Worm (Caenorhabditis elegans) whole organism, L1 larva: ENCODE measurements around the gene F44E2.3.
A peak's percentile ranks its signal among the peaks of the same experiment; 100 is the strongest.

Experiments
- C16A3.4 ChIP-seq: fragments of 150-350 bp; optimal IDR thresholded peaks from 2 replicates; lab custom pipeline; 2014; ENCODE audit warnings: missing biosample characterization, missing genetic modification characterization
- C34B4.2 ChIP-seq: sonication (generic microtip); optimal IDR thresholded peaks from 2 replicates; lab custom pipeline; 2017; ENCODE audit warnings: mild to moderate bottlenecking, missing genetic modification characterization, missing compliant biosample characterization
- aha-1 ChIP-seq: fragments of 150-350 bp; optimal IDR thresholded peaks from 2 replicates; lab custom pipeline; 2014; ENCODE audit warnings: missing biosample characterization, missing genetic modification characterization
- aly-2 ChIP-seq: fragments of 150-350 bp; optimal IDR thresholded peaks from 2 replicates; lab custom pipeline; 2014; ENCODE audit warnings: missing biosample characterization, missing genetic modification characterization
- blmp-1 ChIP-seq: fragments of 150-350 bp; optimal IDR thresholded peaks from 2 replicates; lab custom pipeline; 2014; ENCODE audit warnings: missing biosample characterization, missing genetic modification characterization
- ceh-8 ChIP-seq: fragments of 200-800 bp; sonication (Bioruptor generic); optimal IDR thresholded peaks from 2 replicates; lab custom pipeline; 2018; ENCODE audit warnings: mild to moderate bottlenecking, missing genetic modification characterization, moderate library complexity, missing compliant biosample characterization
- ceh-88 ChIP-seq: fragments of 200-800 bp; sonication (Bioruptor generic); IDR thresholded peaks from 2 replicates; pipeline ENCODE4 v1.3.6; 2022; ENCODE audit warnings: missing genetic modification characterization, missing compliant biosample characterization
- ceh-90 ChIP-seq: sonication (generic microtip); optimal IDR thresholded peaks from 2 replicates; lab custom pipeline; 2016; ENCODE audit warnings: missing genetic modification characterization, missing compliant biosample characterization
- ces-1 ChIP-seq: fragments of 150-350 bp; optimal IDR thresholded peaks from 2 replicates; lab custom pipeline; 2014; ENCODE audit warnings: missing biosample characterization, missing genetic modification reagents, missing genetic modification characterization
- dpl-1 ChIP-seq, 3 experiments: fragments of 150-350 bp in 2 of 3; sonication (generic microtip) in 1 of 3; optimal IDR thresholded peaks; 2 replicates each; lab custom pipeline; 2014 to 2017; ENCODE audit warnings: missing biosample characterization in 3 of 3, missing genetic modification characterization in 3 of 3, missing genetic modification reagents in 3 of 3
- dsc-1 ChIP-seq: sonication (generic microtip); optimal IDR thresholded peaks from 2 replicates; lab custom pipeline; 2016; ENCODE audit warnings: mild to moderate bottlenecking, missing genetic modification characterization, missing compliant biosample characterization
- efl-1 ChIP-seq, 4 experiments: fragments of 150-350 bp; optimal IDR thresholded peaks in 3 of 4; peaks in 1 of 4; 1 replicate in 1 of 4; 2 replicates in 3 of 4; lab custom pipeline; 2014; ENCODE audit warnings: missing biosample characterization in 2 of 4, missing genetic modification characterization in 2 of 4, missing genetic modification reagents in 2 of 4
- efl-3 ChIP-seq: fragments of 200-800 bp; sonication (Bioruptor generic); optimal IDR thresholded peaks from 2 replicates; lab custom pipeline; 2018; ENCODE audit warnings: mild to moderate bottlenecking, missing genetic modification characterization, missing compliant biosample characterization
- egl-13 ChIP-seq: sonication (generic microtip); optimal IDR thresholded peaks from 2 replicates; lab custom pipeline; 2016; ENCODE audit warnings: missing genotype, missing genetic modification reagents, missing genetic modification characterization, missing compliant biosample characterization
- egl-27 ChIP-seq, 2 experiments: fragments of 150-350 bp in 1 of 2; sonication (generic microtip); optimal IDR thresholded peaks; 3 replicates each; lab custom pipeline; 2017 to 2018; ENCODE audit warnings: missing biosample characterization in 2 of 2, missing genetic modification characterization in 2 of 2, missing genetic modification reagents in 2 of 2
- elt-2 ChIP-seq: sonication (generic microtip); optimal IDR thresholded peaks from 2 replicates; lab custom pipeline; 2016; ENCODE audit warnings: missing genetic modification characterization, mild to moderate bottlenecking, inconsistent platforms, missing compliant biosample characterization, missing genetic modification reagents
- elt-3 ChIP-seq, 6 experiments: fragments of 150-350 bp in 1 of 6; sonication (generic microtip); optimal IDR thresholded peaks; 2 replicates each; lab custom pipeline; 2017 to 2018; ENCODE audit warnings: missing biosample characterization in 6 of 6, missing genetic modification characterization in 6 of 6, inconsistent platforms in 1 of 6
- fkh-10 ChIP-seq: sonication (generic microtip); optimal IDR thresholded peaks from 2 replicates; lab custom pipeline; 2017; ENCODE audit warnings: missing biosample characterization, missing genetic modification reagents, missing genetic modification characterization
- fkh-8 ChIP-seq: sonication (generic microtip); optimal IDR thresholded peaks from 2 replicates; lab custom pipeline; 2016; ENCODE audit warnings: mild to moderate bottlenecking, missing genetic modification characterization, missing compliant biosample characterization
- grh-1 ChIP-seq: fragments of 200-800 bp; sonication (Bioruptor generic); IDR thresholded peaks from 2 replicates; pipeline ENCODE4 v1.3.6; 2022; ENCODE audit warnings: missing genetic modification reagents, missing genetic modification characterization, missing compliant biosample characterization
- isw-1 ChIP-seq: fragments of 200-800 bp; sonication (Bioruptor generic); IDR thresholded peaks from 2 replicates; pipeline ENCODE4 v1.3.6; 2022; ENCODE audit warnings: missing genetic modification characterization, missing compliant biosample characterization
- lin-14 ChIP-seq: fragments of 200-800 bp; sonication (Bioruptor generic); optimal IDR thresholded peaks from 2 replicates; lab custom pipeline; 2018; ENCODE audit warnings: mild to moderate bottlenecking, missing genetic modification characterization, moderate library complexity, missing compliant biosample characterization
- lin-15B ChIP-seq: fragments of 150-350 bp; sonication (generic microtip); optimal IDR thresholded peaks from 3 replicates; lab custom pipeline; 2014; ENCODE audit warnings: missing biosample characterization, missing genetic modification characterization
- lin-35 ChIP-seq, 2 experiments: fragments of 150-350 bp; optimal IDR thresholded peaks; 2 replicates each; lab custom pipeline; 2014; ENCODE audit warnings: missing biosample characterization in 2 of 2, missing genetic modification characterization in 2 of 2, missing genetic modification reagents in 2 of 2
- lin-39 ChIP-seq: fragments of 150-350 bp; optimal IDR thresholded peaks from 2 replicates; lab custom pipeline; 2014; ENCODE audit warnings: missing biosample characterization, missing genetic modification reagents, missing genetic modification characterization
- lir-3 ChIP-seq: sonication (generic microtip); optimal IDR thresholded peaks from 2 replicates; lab custom pipeline; 2016; ENCODE audit warnings: mild to moderate bottlenecking, missing genetic modification characterization, moderate library complexity, missing compliant biosample characterization; ENCODE audit not compliant: poor library complexity
- lsy-2 ChIP-seq, 2 experiments: fragments of 150-350 bp; optimal IDR thresholded peaks; 2 replicates each; lab custom pipeline; 2014; ENCODE audit warnings: missing biosample characterization in 2 of 2, missing genetic modification characterization in 2 of 2
- mab-9 ChIP-seq: fragments of 200-800 bp; sonication (Bioruptor generic); IDR thresholded peaks from 2 replicates; pipeline ENCODE4 v1.3.6; 2022; ENCODE audit warnings: missing genetic modification reagents, missing genetic modification characterization, missing compliant biosample characterization
- mep-1 ChIP-seq: fragments of 150-350 bp; optimal IDR thresholded peaks from 2 replicates; lab custom pipeline; 2014; ENCODE audit warnings: missing biosample characterization, missing genetic modification characterization
- nhr-11 ChIP-seq: fragments of 150-350 bp; optimal IDR thresholded peaks from 2 replicates; lab custom pipeline; 2014; ENCODE audit warnings: missing biosample characterization, missing genetic modification characterization
- nhr-12 ChIP-seq: sonication (generic microtip); optimal IDR thresholded peaks from 2 replicates; lab custom pipeline; 2017; ENCODE audit warnings: missing biosample characterization, missing genetic modification characterization
- nhr-237 ChIP-seq: fragments of 150-350 bp; optimal IDR thresholded peaks from 2 replicates; lab custom pipeline; 2014; ENCODE audit warnings: missing biosample characterization, missing genetic modification characterization
- nhr-47 ChIP-seq: sonication (generic microtip); optimal IDR thresholded peaks from 2 replicates; lab custom pipeline; 2016; ENCODE audit warnings: mild to moderate bottlenecking, missing genetic modification characterization, moderate library complexity, missing compliant biosample characterization
- nhr-84 ChIP-seq: sonication (generic microtip); optimal IDR thresholded peaks from 2 replicates; lab custom pipeline; 2017; ENCODE audit warnings: missing biosample characterization, missing genetic modification characterization
- nhr-85 ChIP-seq: sonication (generic microtip); peaks from one replicate; lab custom pipeline; 2016; ENCODE audit warnings: missing genetic modification characterization, inconsistent platforms, missing compliant biosample characterization
- nhr-90 ChIP-seq: sonication (generic microtip); optimal IDR thresholded peaks from 2 replicates; lab custom pipeline; 2016; ENCODE audit warnings: mild to moderate bottlenecking, missing genetic modification characterization, missing compliant biosample characterization; ENCODE audit not compliant: poor library complexity
- sox-4 ChIP-seq: sonication (generic microtip); optimal IDR thresholded peaks from 2 replicates; lab custom pipeline; 2016; ENCODE audit warnings: missing genetic modification characterization, missing compliant biosample characterization
- tbx-2 ChIP-seq: sonication (generic microtip); optimal IDR thresholded peaks from 2 replicates; lab custom pipeline; 2016; ENCODE audit warnings: missing genetic modification characterization, missing compliant biosample characterization
- tlp-1 ChIP-seq: fragments of 150-350 bp; optimal IDR thresholded peaks from 2 replicates; lab custom pipeline; 2014; ENCODE audit warnings: missing biosample characterization, missing genetic modification characterization
- unc-30 ChIP-seq: sonication (generic microtip); optimal IDR thresholded peaks from 2 replicates; lab custom pipeline; 2017; ENCODE audit warnings: missing biosample characterization, missing genetic modification characterization
- unc-86 ChIP-seq: sonication (generic microtip); optimal IDR thresholded peaks from 2 replicates; lab custom pipeline; 2016; ENCODE audit warnings: missing genetic modification characterization, missing compliant biosample characterization
- vab-15 ChIP-seq: sonication (generic microtip); optimal IDR thresholded peaks from 2 replicates; lab custom pipeline; 2017; ENCODE audit warnings: missing genotype, mild to moderate bottlenecking, missing genetic modification characterization, missing compliant biosample characterization
- xbp-1 ChIP-seq: sonication (generic microtip); optimal IDR thresholded peaks from 2 replicates; lab custom pipeline; 2016; ENCODE audit warnings: missing genetic modification characterization, missing compliant biosample characterization
- zip-4 ChIP-seq: fragments of 200-800 bp; sonication (Bioruptor generic); optimal IDR thresholded peaks from 2 replicates; lab custom pipeline; 2018; ENCODE audit warnings: mild to moderate bottlenecking, missing genetic modification characterization, moderate library complexity, missing compliant biosample characterization
- ztf-11 ChIP-seq, 2 experiments: sonication (generic microtip); optimal IDR thresholded peaks; 2 replicates each; lab custom pipeline; 2016 to 2017; ENCODE audit warnings: missing genetic modification characterization in 2 of 2, missing biosample characterization in 1 of 2, missing compliant biosample characterization in 1 of 2
- ztf-4 ChIP-seq: fragments of 150-350 bp; optimal IDR thresholded peaks from 2 replicates; lab custom pipeline; 2014; ENCODE audit warnings: missing biosample characterization, missing genetic modification characterization

Gene F44E2.3

ce11 chrIII:8829245-8829644 is at the start of gene F44E2.3:
TSS of gene F44E2.3 (minus strand) at chrIII:8829305.
- TF ChIP-seq zip-4 (GFP tag; lab: Kevin White, UChicago): no peak
- TF ChIP-seq dpl-1 (GFP tag; optimal IDR thresholded peaks at IDR 0.05; lab: Kevin White, UChicago): peak in 2 of 3 experiments; percentile 18 to 42
- peak; percentile 10 for TF ChIP-seq lir-3 (tag; lab: Kevin White, UChicago)
- peak; percentile 19 for TF ChIP-seq mep-1
- no peak for TF ChIP-seq fkh-10 (GFP tag; lab: Kevin White, UChicago)
- peak; percentile 28 for TF ChIP-seq efl-1 (optimal IDR thresholded peaks at IDR 0.05; lab: Kevin White, UChicago)
- TF ChIP-seq efl-1 (GFP tag; optimal IDR thresholded peaks at IDR 0.05 in 1 of 2; lab: Kevin White, UChicago): peak in 1 of 2 experiments; percentile 28
- no peak for TF ChIP-seq dsc-1 (tag; lab: Kevin White, UChicago)
- peak; percentile 28 for TF ChIP-seq blmp-1 (tag; lab: Kevin White, UChicago)
- peak; percentile 22 to 38 for TF ChIP-seq lin-35 (GFP tag; optimal IDR thresholded peaks at IDR 0.05; lab: Kevin White, UChicago)
- TF ChIP-seq, all 84 proteins: peak for 6

DNA sequence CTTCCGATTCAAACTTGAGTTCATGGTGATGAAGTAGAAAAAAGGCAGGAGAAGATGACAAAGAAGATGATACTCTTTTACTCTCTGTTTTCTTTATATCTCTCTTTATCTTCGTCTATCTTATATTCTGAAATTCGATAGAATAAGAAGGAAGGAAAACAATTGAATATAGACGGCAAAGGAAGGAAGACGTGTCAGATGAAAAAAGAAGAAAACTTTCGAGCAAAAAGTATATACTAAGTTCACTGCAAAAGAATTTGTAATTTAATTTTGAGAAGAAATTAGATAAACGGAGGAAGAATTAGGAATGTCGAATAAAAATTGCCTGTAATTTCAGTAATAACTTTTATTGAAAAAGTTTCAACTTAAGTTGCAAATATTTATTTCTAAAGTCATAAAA is 47.9 kb upstream of the F44E2.3 start, which contains the start of gene K01F9.2:
TSS of gene K01F9.2 (minus strand) at position 127 of the 400 bp plus-strand sequence.
- TF ChIP-seq lin-14 (GFP tag; lab: Kevin White, UChicago): peak; percentile 49
- TF ChIP-seq lin-15B: no peak
- TF ChIP-seq nhr-12: no peak
- TF ChIP-seq nhr-237 (tag; lab: Kevin White, UChicago): no peak
- TF ChIP-seq lin-39: no peak
- no peak for TF ChIP-seq ceh-8 (GFP tag; lab: Kevin White, UChicago)
- peak; percentile 93 for TF ChIP-seq fkh-10 (GFP tag; lab: Kevin White, UChicago)
- TF ChIP-seq, all 84 proteins: peak for 2

DNA sequence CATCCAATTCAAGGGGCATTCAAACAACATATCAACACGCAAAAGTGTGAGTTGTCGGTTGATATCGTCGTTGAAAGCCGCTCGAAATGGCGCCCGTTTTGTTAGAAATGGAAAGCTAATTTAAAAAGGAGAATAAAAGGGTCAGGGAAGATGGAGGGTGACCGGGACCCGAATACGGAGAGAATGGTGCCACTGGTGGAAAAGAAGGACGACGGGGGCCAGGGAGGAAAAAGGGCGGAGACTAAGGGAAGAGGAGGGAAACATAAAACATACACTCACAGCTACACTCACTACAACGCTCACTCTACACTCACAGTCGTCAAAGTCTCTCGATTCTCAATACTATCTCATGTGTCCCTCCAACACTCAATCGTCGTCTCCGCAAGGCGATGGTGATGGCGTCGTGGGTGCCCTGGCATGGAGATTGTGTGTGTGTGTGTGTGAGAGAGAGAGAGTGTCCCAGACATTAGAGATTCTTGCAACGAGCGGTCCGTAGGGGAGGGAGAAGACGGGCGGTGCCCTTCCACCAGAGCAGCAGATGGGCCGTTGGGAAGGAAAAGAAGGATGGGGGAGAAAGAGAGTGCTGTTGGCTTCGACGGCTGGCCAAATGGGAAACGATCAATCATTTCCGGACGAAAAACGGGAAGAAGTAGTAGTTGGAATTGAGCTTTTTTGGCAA is 45.0 kb upstream of the F44E2.3 start:
- TF ChIP-seq ceh-90 (no peak), egl-27 (tag; optimal IDR thresholded peaks at IDR 0.05; lab: Kevin White, UChicago) (peak in 1 of 2 experiments; percentile 35), ztf-11 (tag; optimal IDR thresholded peaks at IDR 0.05; lab: Kevin White, UChicago) (peak in 1 of 2 experiments; percentile 82), nhr-84 (no peak), tlp-1 (no peak), lin-35 (GFP tag; optimal IDR thresholded peaks at IDR 0.05; lab: Kevin White, UChicago) (peak; percentile 44 to 75), nhr-47 (tag; lab: Kevin White, UChicago) (peak; percentile 85), aha-1 (tag; lab: Kevin White, UChicago) (no peak), fkh-8 (tag; lab: Kevin White, UChicago) (peak; percentile 81), lir-3 (tag; lab: Kevin White, UChicago) (peak; percentile 65), nhr-12 (no peak), lin-14 (GFP tag; lab: Kevin White, UChicago) (peak; percentile 97), unc-86 (tag; lab: Kevin White, UChicago) (peak; percentile 88), zip-4 (GFP tag; lab: Kevin White, UChicago) (no peak), nhr-85 (peak; percentile 80), nhr-11 (peak; percentile 42), lsy-2 (tag; optimal IDR thresholded peaks at IDR 0.05; lab: Kevin White, UChicago) (peak; percentile 74 to 88), isw-1 (peak; percentile 62), xbp-1 (tag; lab: Kevin White, UChicago) (peak; percentile 66), ztf-4 (peak; percentile 64), aly-2 (tag; lab: Kevin White, UChicago) (peak; percentile 28), tbx-2 (tag; lab: Kevin White, UChicago) (peak; percentile 84), C34B4.2 (tag; lab: Kevin White, UChicago) (peak; percentile 59), unc-30 (tag; lab: Kevin White, UChicago) (no peak), elt-2 (no peak), efl-3 (GFP tag; lab: Kevin White, UChicago) (no peak), blmp-1 (tag; lab: Kevin White, UChicago) (peak; percentile 42), vab-15 (tag; lab: Kevin White, UChicago) (no peak), nhr-90 (no peak), egl-13 (tag; lab: Kevin White, UChicago) (peak; percentile 61), ces-1 (GFP tag; lab: Kevin White, UChicago) (no peak), C16A3.4 (tag; lab: Kevin White, UChicago) (peak; percentile 74), sox-4 (tag; lab: Kevin White, UChicago) (peak; percentile 13), elt-3 (tag; optimal IDR thresholded peaks at IDR 0.05; lab: Kevin White, UChicago) (no peak), mab-9 (peak; percentile 32; the same call in 1 of the 2 replicates), ceh-88 (GFP tag; lab: Robert Waterston, UW) (no peak), grh-1 (GFP tag; lab: Robert Waterston, UW) (no peak)
